Worm (Caenorhabditis elegans) whole organism, early embryonic: ENCODE results near the gene M142.5.

Source experiments
- F13C5.2 ChIP-seq: sonication (generic microtip); optimal IDR thresholded peaks from 2 replicates; lab custom pipeline; 2017; ENCODE audit warnings: mild to moderate bottlenecking, missing genetic modification characterization, inconsistent platforms, missing compliant biosample characterization
- aly-1 ChIP-seq: sonication (generic microtip); optimal IDR thresholded peaks from 2 replicates; lab custom pipeline; 2016; ENCODE audit warnings: missing genetic modification characterization, missing compliant biosample characterization
- ama-1 ChIP-seq: fragments of 150-350 bp; optimal IDR thresholded peaks from 2 replicates; lab custom pipeline; 2014
- ceh-36 ChIP-seq: sonication (generic microtip); optimal IDR thresholded peaks from 2 replicates; lab custom pipeline; 2016; ENCODE audit warnings: missing genetic modification characterization, inconsistent platforms, missing compliant biosample characterization
- flt-1 ChIP-seq: fragments of 200-800 bp; sonication (Bioruptor generic); IDR thresholded peaks from 2 replicates; pipeline ENCODE4 v1.3.6; 2022; ENCODE audit warnings: missing genetic modification characterization, missing compliant biosample characterization
- hmbx-1 ChIP-seq: sonication (generic microtip); optimal IDR thresholded peaks from 2 replicates; lab custom pipeline; 2016; ENCODE audit warnings: mild to moderate bottlenecking, missing genetic modification characterization, missing compliant biosample characterization
- pes-1 ChIP-seq: fragments of 200-800 bp; sonication (Bioruptor generic); IDR thresholded peaks from 2 replicates; pipeline ENCODE4 v1.3.6; 2022; ENCODE audit warnings: missing genetic modification reagents, missing genetic modification characterization, missing compliant biosample characterization
- scrt-1 ChIP-seq: fragments of 200-800 bp; sonication (Bioruptor generic); IDR thresholded peaks from 2 replicates; pipeline ENCODE4 v1.3.6; 2022; ENCODE audit warnings: missing genetic modification characterization, missing compliant biosample characterization
- sea-1 ChIP-seq: fragments of 200-800 bp; sonication (Bioruptor generic); conservative IDR thresholded peaks from 2 replicates; pipeline ENCODE4 v1.3.6; 2022; ENCODE audit warnings: missing genetic modification characterization, missing compliant biosample characterization
- tbx-11 ChIP-seq: fragments of 200-800 bp; sonication (Bioruptor generic); IDR thresholded peaks from 2 replicates; pipeline ENCODE4 v1.3.6; 2022; ENCODE audit warnings: missing genetic modification characterization, missing compliant biosample characterization
- tbx-37 ChIP-seq: fragments of 200-800 bp; sonication (Bioruptor generic); conservative IDR thresholded peaks from 2 replicates; pipeline ENCODE4 v1.3.6; 2022; ENCODE audit warnings: missing genetic modification reagents, missing genetic modification characterization, missing compliant biosample characterization

- TF ChIP-seq tbx-11 (GFP tag; lab: Robert Waterston, UW) (no peak), ceh-36 (tag; lab: Kevin White, UChicago) (no peak), ama-1 (lab: Kevin White, UChicago) (no peak), hmbx-1 (tag; lab: Kevin White, UChicago) (no peak), flt-1 (GFP tag; lab: Robert Waterston, UW) (no peak), F13C5.2 (no peak), scrt-1 (GFP tag; lab: Robert Waterston, UW) (no peak), sea-1 (no peak), aly-1 (no peak), pes-1 (no peak), tbx-37 (GFP tag; lab: Robert Waterston, UW) (no peak)
Measured at ce11 chrIII:10881996-10882395, 49.0 kb upstream of the M142.5 start.
